Fruit fly (Drosophila melanogaster) whole organism, embryonic: ENCODE results near the gene LSm7.
A peak's percentile ranks its signal among the peaks of the same experiment; 100 is the strongest.

Experiments used
- CG11093 ChIP-seq: fragments of 200-800 bp; sonication (Bioruptor generic); IDR thresholded peaks from 3 replicates; pipeline ENCODE4 v1.3.6; 2022; ENCODE audit warnings: missing biosample characterization, missing genetic modification characterization
- CG11398 ChIP-seq: fragments of 200-800 bp; sonication (Bioruptor generic); optimal IDR thresholded peaks from 2 replicates; lab custom pipeline; 2016; ENCODE audit warnings: missing biosample characterization, missing genetic modification characterization
- CG11695 ChIP-seq: fragments of 200-800 bp; sonication (Bioruptor generic); IDR thresholded peaks from 3 replicates; pipeline ENCODE4 v1.3.6; 2022; ENCODE audit warnings: missing biosample characterization, missing genetic modification characterization
- CG12071 ChIP-seq: fragments of 200-800 bp; sonication (Bioruptor generic); optimal IDR thresholded peaks from 3 replicates; lab custom pipeline; 2018; ENCODE audit warnings: missing biosample characterization, mild to moderate bottlenecking, missing genetic modification characterization
- CG12744 ChIP-seq: fragments of 200-800 bp; sonication (Bioruptor generic); optimal IDR thresholded peaks from 2 replicates; lab custom pipeline; 2016; ENCODE audit warnings: missing biosample characterization, missing genetic modification characterization
- CG13123 ChIP-seq: fragments of 200-800 bp; sonication (Bioruptor generic); optimal IDR thresholded peaks from 2 replicates; lab custom pipeline; 2016; ENCODE audit warnings: missing biosample characterization, missing genetic modification characterization
- CG13287 ChIP-seq: fragments of 200-800 bp; sonication (Bioruptor generic); IDR thresholded peaks from 2 replicates; pipeline ENCODE4 v1.3.6; 2022; ENCODE audit warnings: missing biosample characterization, missing genetic modification characterization; ENCODE audit not compliant: partially characterized antibody
- CG1603 ChIP-seq: fragments of 200-800 bp; sonication (Bioruptor generic); optimal IDR thresholded peaks from 2 replicates; lab custom pipeline; 2019; ENCODE audit warnings: missing biosample characterization, mild to moderate bottlenecking, missing genetic modification characterization, moderate library complexity
- CG17361 ChIP-seq: fragments of 200-800 bp; sonication (Bioruptor generic); IDR thresholded peaks from 3 replicates; pipeline ENCODE4 v1.3.6; 2022; ENCODE audit warnings: missing biosample characterization, missing genetic modification characterization
- CG17385 ChIP-seq: fragments of 200-800 bp; sonication (Bioruptor generic); optimal IDR thresholded peaks from 3 replicates; lab custom pipeline; 2018; ENCODE audit warnings: missing biosample characterization, mild to moderate bottlenecking, missing genetic modification characterization
- CG2202 ChIP-seq: fragments of 200-800 bp; sonication (Bioruptor generic); optimal IDR thresholded peaks from 2 replicates; lab custom pipeline; 2018; ENCODE audit warnings: missing biosample characterization, mild to moderate bottlenecking, missing genetic modification characterization
- CG3726 ChIP-seq: fragments of 200-800 bp; sonication (Bioruptor generic); IDR thresholded peaks from 3 replicates; pipeline ENCODE4, ENCODE4 v1.3.6; 2022; ENCODE audit warnings: missing biosample characterization, missing genetic modification characterization
- CG3995 ChIP-seq: fragments of 200-800 bp; sonication (Bioruptor generic); optimal IDR thresholded peaks from 3 replicates; lab custom pipeline; 2016; ENCODE audit warnings: missing biosample characterization, missing genetic modification characterization
- CG5245 ChIP-seq: fragments of 200-800 bp; sonication (Bioruptor generic); optimal IDR thresholded peaks from 3 replicates; lab custom pipeline; 2016; ENCODE audit warnings: missing biosample characterization, missing genetic modification characterization
- CG6689 ChIP-seq: fragments of 200-800 bp; sonication (Bioruptor generic); IDR thresholded peaks from 2 replicates; pipeline ENCODE4 v1.3.6; 2022; ENCODE audit warnings: missing biosample characterization, missing genetic modification characterization
- CG7357 ChIP-seq: fragments of 200-800 bp; sonication (Bioruptor generic); IDR thresholded peaks from 3 replicates; pipeline ENCODE4 v1.3.6; 2022; ENCODE audit warnings: missing biosample characterization, missing genetic modification characterization
- CG9609 ChIP-seq: fragments of 200-800 bp; sonication (Bioruptor generic); optimal IDR thresholded peaks from 3 replicates; lab custom pipeline; 2016; ENCODE audit warnings: missing biosample characterization, missing genetic modification characterization
- CkIIα-i1 ChIP-seq: fragments of 200-800 bp; sonication (Bioruptor generic); IDR thresholded peaks from 2 replicates; pipeline ENCODE4 v1.3.6; 2022; ENCODE audit warnings: missing biosample characterization, missing genetic modification characterization
- D ChIP-seq, 2 experiments: fragments of 200-800 bp in 1 of 2; fragments of >200 bp in 1 of 2; sonication (Bioruptor generic) in 1 of 2; optimal IDR thresholded peaks; 2 replicates in 1 of 2; 3 replicates in 1 of 2; lab custom pipeline; 2017; ENCODE audit warnings: mild to moderate bottlenecking in 1 of 2, missing biosample characterization in 1 of 2, missing genetic modification characterization in 1 of 2, missing genetic modification reagents in 1 of 2
- D19A ChIP-seq: fragments of 200-800 bp; optimal IDR thresholded peaks from 3 replicates; lab custom pipeline; 2019; ENCODE audit warnings: missing biosample characterization, mild to moderate bottlenecking, missing genetic modification characterization, moderate library complexity
- Dll ChIP-seq: fragments of 200-800 bp; sonication (Bioruptor generic); IDR thresholded peaks from 4 replicates; pipeline ENCODE4 v1.3.6; 2022; ENCODE audit warnings: missing biosample characterization, missing genetic modification characterization; ENCODE audit not compliant: partially characterized antibody
- H2.0 ChIP-seq: fragments of 200-800 bp; sonication (Bioruptor generic); IDR thresholded peaks from 2 replicates; pipeline ENCODE4 v1.3.6; 2022; ENCODE audit warnings: missing biosample characterization, missing genetic modification characterization
- HLH54F ChIP-seq: fragments of 200-800 bp; sonication (Bioruptor generic); optimal IDR thresholded peaks from 3 replicates; lab custom pipeline; 2016; ENCODE audit warnings: missing biosample characterization, missing genetic modification characterization
- Hr78 ChIP-seq, 2 experiments: fragments of 200-800 bp in 1 of 2; fragments of >200 bp in 1 of 2; sonication (Bioruptor generic) in 1 of 2; optimal IDR thresholded peaks; 2 replicates each; lab custom pipeline; 2017 to 2019; ENCODE audit warnings: missing biosample characterization in 2 of 2, missing genetic modification characterization in 2 of 2, mild to moderate bottlenecking in 1 of 2, moderate library complexity in 1 of 2
- Med ChIP-seq: fragments of 200-800 bp; sonication (Bioruptor generic); peaks from one replicate; lab custom pipeline; 2016; ENCODE audit warnings: missing biosample characterization, missing genetic modification characterization, mild to moderate bottlenecking, inconsistent platforms, moderate library complexity
- NC2α ChIP-seq: fragments of 200-800 bp; sonication (Bioruptor generic); optimal IDR thresholded peaks from 2 replicates; lab custom pipeline; 2016; ENCODE audit warnings: missing biosample characterization, missing genetic modification characterization
- NFAT ChIP-seq: fragments of 200-800 bp; sonication (Bioruptor generic); IDR thresholded peaks from 2 replicates; pipeline ENCODE4 v1.3.6; 2022; ENCODE audit warnings: missing biosample characterization, missing genetic modification characterization
- Neu2 ChIP-seq: fragments of 200-800 bp; sonication (Bioruptor generic); optimal IDR thresholded peaks from 3 replicates; lab custom pipeline; 2016; ENCODE audit warnings: missing biosample characterization, missing genetic modification characterization, borderline replicate concordance
- Six4 ChIP-seq: fragments of 200-800 bp; sonication (Bioruptor generic); optimal IDR thresholded peaks from 2 replicates; lab custom pipeline; 2016; ENCODE audit warnings: missing biosample characterization, missing genetic modification characterization
- Sox102F ChIP-seq: fragments of 200-800 bp; sonication (Bioruptor generic); optimal IDR thresholded peaks from 2 replicates; lab custom pipeline; 2018; ENCODE audit warnings: missing biosample characterization, mild to moderate bottlenecking, missing genetic modification characterization, moderate library complexity
- Spps ChIP-seq: fragments of 200-800 bp; sonication (Bioruptor generic); optimal IDR thresholded peaks from 2 replicates; lab custom pipeline; 2018; ENCODE audit warnings: missing biosample characterization, mild to moderate bottlenecking, missing genetic modification characterization
- YL-1 ChIP-seq: fragments of 200-800 bp; sonication (Bioruptor generic); optimal IDR thresholded peaks from 3 replicates; lab custom pipeline; 2017; ENCODE audit warnings: missing biosample characterization, mild to moderate bottlenecking, missing genetic modification characterization
- aop ChIP-seq: fragments of 200-800 bp; sonication (Bioruptor generic); IDR thresholded peaks from 2 replicates; pipeline ENCODE4 v1.3.6; 2022; ENCODE audit warnings: missing biosample characterization, missing genetic modification characterization
- az2 ChIP-seq: fragments of 200-800 bp; sonication (Bioruptor generic); optimal IDR thresholded peaks from 3 replicates; lab custom pipeline; 2016; ENCODE audit warnings: missing biosample characterization, missing genetic modification characterization
- dmrt99B ChIP-seq: fragments of 200-800 bp; sonication (Bioruptor generic); optimal IDR thresholded peaks from 2 replicates; lab custom pipeline; 2018; ENCODE audit warnings: missing biosample characterization, mild to moderate bottlenecking, missing genetic modification characterization, moderate library complexity
- ems ChIP-seq: fragments of 200-800 bp; sonication (Bioruptor generic); optimal IDR thresholded peaks from 3 replicates; lab custom pipeline; 2016; ENCODE audit warnings: missing biosample characterization, missing genetic modification characterization
- fd3F ChIP-seq: fragments of 200-800 bp; sonication (Bioruptor generic); optimal IDR thresholded peaks from 2 replicates; lab custom pipeline; 2018; ENCODE audit warnings: missing biosample characterization, mild to moderate bottlenecking, missing genetic modification characterization, moderate library complexity
- grn ChIP-seq: fragments of 200-800 bp; sonication (Bioruptor generic); optimal IDR thresholded peaks from 3 replicates; lab custom pipeline; 2017; ENCODE audit warnings: missing biosample characterization, missing genetic modification characterization
- gro ChIP-seq: fragments of 200-800 bp; sonication (Bioruptor generic); optimal IDR thresholded peaks from 2 replicates; lab custom pipeline; 2016; ENCODE audit warnings: missing biosample characterization, missing genetic modification characterization
- gsb ChIP-seq: fragments of 200-800 bp; sonication (Bioruptor generic); IDR thresholded peaks from 2 replicates; pipeline ENCODE4 v1.3.6; 2022; ENCODE audit warnings: missing biosample characterization, missing genetic modification characterization
- gsb-n ChIP-seq: fragments of 200-800 bp; sonication (Bioruptor generic); optimal IDR thresholded peaks from 3 replicates; lab custom pipeline; 2018; ENCODE audit warnings: missing biosample characterization, mild to moderate bottlenecking, missing genetic modification characterization
- hkb ChIP-seq, 2 experiments: fragments of 200-800 bp in 1 of 2; fragments of >200 bp in 1 of 2; sonication (Bioruptor generic) in 1 of 2; IDR thresholded peaks in 1 of 2; optimal IDR thresholded peaks in 1 of 2; 2 replicates each; pipeline versions ENCODE4 v1.3.6 to Lab custom; 2017 to 2022; ENCODE audit warnings: missing biosample characterization in 1 of 2, missing genetic modification characterization in 1 of 2
- hth ChIP-seq: fragments of >200 bp; optimal IDR thresholded peaks from 2 replicates; lab custom pipeline; 2017; ENCODE audit warnings: inconsistent platforms
- nau ChIP-seq: fragments of 200-800 bp; sonication (Bioruptor generic); optimal IDR thresholded peaks from 3 replicates; lab custom pipeline; 2017; ENCODE audit warnings: missing biosample characterization, mild to moderate bottlenecking, missing genetic modification characterization, missing genetic modification reagents
- p53 ChIP-seq: fragments of 200-800 bp; sonication (Bioruptor generic); optimal IDR thresholded peaks from 2 replicates; lab custom pipeline; 2016; ENCODE audit warnings: missing biosample characterization, missing genetic modification characterization
- prd ChIP-seq, 3 experiments: fragments of >200 bp in 2 of 3; fragments of 200-800 bp in 1 of 3; sonication (Bioruptor generic) in 1 of 3; optimal IDR thresholded peaks in 2 of 3; IDR thresholded peaks in 1 of 3; 2 replicates in 2 of 3; 3 replicates in 1 of 3; pipeline versions ENCODE4 v1.3.6 to Lab custom; 2017 to 2022; ENCODE audit warnings: missing biosample characterization in 1 of 3, missing genetic modification characterization in 1 of 3
- ranshi ChIP-seq: fragments of 200-800 bp; sonication (Bioruptor generic); IDR thresholded peaks from 2 replicates; pipeline ENCODE4 v1.3.6; 2022; ENCODE audit warnings: missing biosample characterization, missing genetic modification characterization
- ro ChIP-seq: fragments of 200-800 bp; sonication (Bioruptor generic); IDR thresholded peaks from 2 replicates; pipeline ENCODE4 v1.3.6; 2022; ENCODE audit warnings: missing biosample characterization, missing genetic modification characterization
- sd ChIP-seq: fragments of 200-800 bp; sonication (Bioruptor generic); optimal IDR thresholded peaks from 3 replicates; lab custom pipeline; 2018; ENCODE audit warnings: missing biosample characterization, mild to moderate bottlenecking, missing genetic modification characterization, moderate library complexity
- zen2 ChIP-seq: fragments of 200-800 bp; sonication (Bioruptor generic); IDR thresholded peaks from 3 replicates; pipeline ENCODE4 v1.3.6; 2022; ENCODE audit warnings: missing biosample characterization, missing genetic modification characterization; ENCODE audit not compliant: partially characterized antibody

The LSm7 gene

DNA sequence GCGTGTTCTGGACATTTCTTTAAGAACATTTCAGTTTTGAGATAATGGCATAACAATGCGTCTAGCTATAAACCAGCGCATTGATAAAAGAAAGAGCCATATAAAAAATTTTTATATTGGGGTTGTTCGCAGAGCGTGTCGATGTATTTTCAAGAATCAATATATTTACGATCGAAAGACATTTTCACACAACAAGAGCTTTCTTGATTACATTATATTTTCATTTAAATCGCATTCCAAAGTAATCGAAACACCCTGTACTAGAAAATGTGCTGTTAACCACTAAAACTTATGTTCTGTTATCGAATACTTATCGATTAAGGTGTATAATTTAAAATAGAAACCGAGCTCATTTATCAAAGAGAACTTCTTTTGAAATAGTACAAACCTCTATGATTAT lies 39.1 kb downstream of the LSm7 start (continued):
- no peak for TF ChIP-seq CG5245
- TF ChIP-seq p53 (GFP tag; lab: Kevin White, UChicago) = no peak
- TF ChIP-seq H2.0 (GFP tag; lab: Robert Waterston, UW) = no peak
- peak; percentile 34 for TF ChIP-seq ems
- no peak for TF ChIP-seq CG13123 (GFP tag; lab: Kevin White, UChicago)
- peak; percentile 31 for TF ChIP-seq CG1603
- no peak for TF ChIP-seq D (optimal IDR thresholded peaks at IDR 0.05; lab: Kevin White, UChicago)
- TF ChIP-seq D (GFP tag; optimal IDR thresholded peaks at IDR 0.05; lab: Kevin White, UChicago) = no peak
- TF ChIP-seq CG12744 (GFP tag; lab: Kevin White, UChicago) = no peak
- peak; percentile 74 for TF ChIP-seq Neu2 (GFP tag; lab: Kevin White, UChicago)
- no peak for TF ChIP-seq dmrt99B (tag; lab: Kevin White, UChicago)
- peak; percentile 62 for TF ChIP-seq CG17385 (GFP tag; lab: Kevin White, UChicago)
- TF ChIP-seq NFAT = no peak
- TF ChIP-seq CG6689 (GFP tag; lab: Robert Waterston, UW) = no peak
- TF ChIP-seq CkIIα-i1 (GFP tag; lab: Robert Waterston, UW) = no peak
- TF ChIP-seq Hr78 (GFP tag; optimal IDR thresholded peaks at IDR 0.05; lab: Kevin White, UChicago) = no peak
- no peak for TF ChIP-seq CG11093 (GFP tag; lab: Robert Waterston, UW)
- TF ChIP-seq CG17361 (GFP tag; lab: Robert Waterston, UW) = no peak
- no peak for TF ChIP-seq hth (lab: Kevin White, UChicago)
- TF ChIP-seq zen2 = no peak
- no peak for TF ChIP-seq prd (optimal IDR thresholded peaks at IDR 0.05; lab: Kevin White, UChicago)
- TF ChIP-seq prd (GFP tag; IDR thresholded peaks at IDR 0.05; lab: Robert Waterston, UW) = no peak
- TF ChIP-seq Six4 = no peak
- no peak for TF ChIP-seq NC2α (GFP tag; lab: Kevin White, UChicago)
- TF ChIP-seq nau (GFP tag; lab: Kevin White, UChicago) = no peak
- TF ChIP-seq Sox102F (GFP tag; lab: Kevin White, UChicago) = no peak
- peak; percentile 84 for TF ChIP-seq sd (tag; lab: Kevin White, UChicago)
- peak; percentile 31 for TF ChIP-seq az2
- no peak for TF ChIP-seq CG11695 (GFP tag; lab: Robert Waterston, UW)
- TF ChIP-seq hkb (optimal IDR thresholded peaks at IDR 0.05; lab: Kevin White, UChicago) = no peak
- TF ChIP-seq hkb (GFP tag; IDR thresholded peaks at IDR 0.05; lab: Robert Waterston, UW) = peak; percentile 69
- no peak for TF ChIP-seq aop (GFP tag; lab: Robert Waterston, UW)
- TF ChIP-seq CG3726 (GFP tag; lab: Robert Waterston, UW) = no peak
- TF ChIP-seq gro = peak; percentile 72
- TF ChIP-seq CG12071 (GFP tag; lab: Kevin White, UChicago) = no peak
- peak; percentile 59 for TF ChIP-seq fd3F (GFP tag; lab: Kevin White, UChicago)
- TF ChIP-seq ro (GFP tag; lab: Robert Waterston, UW) = no peak
- no peak for TF ChIP-seq Dll
- TF ChIP-seq Med (GFP tag; lab: Kevin White, UChicago) = peak; percentile 91
- no peak for TF ChIP-seq CG3995
- TF ChIP-seq gsb-n (tag; lab: Kevin White, UChicago) = no peak
- no peak for TF ChIP-seq D19A (tag; lab: Kevin White, UChicago)
- no peak for TF ChIP-seq YL-1 (GFP tag; lab: Kevin White, UChicago)
- no peak for TF ChIP-seq CG11398 (GFP tag; lab: Kevin White, UChicago)
- TF ChIP-seq gsb (GFP tag; lab: Robert Waterston, UW) = no peak
- no peak for TF ChIP-seq CG13287 (GFP tag; lab: Robert Waterston, UW)
- no peak for TF ChIP-seq CG2202 (tag; lab: Kevin White, UChicago)
- no peak for TF ChIP-seq grn (GFP tag; lab: Kevin White, UChicago)
- TF ChIP-seq Spps (tag; lab: Kevin White, UChicago) = no peak
- TF ChIP-seq HLH54F = peak; percentile 48
- TF ChIP-seq ranshi (GFP tag; lab: Robert Waterston, UW) = peak; percentile 61; the same call in 1 of the 2 replicates
- peak; percentile 32 for TF ChIP-seq CG9609 (GFP tag; lab: Kevin White, UChicago)
- no peak for TF ChIP-seq CG7357 (GFP tag; lab: Robert Waterston, UW)
